Fruit fly (Drosophila melanogaster) whole organism, embryonic: ENCODE data around the gene CG4709.

Experiments used
- B-H2 ChIP-seq: fragments of 200-800 bp; sonication (Bioruptor generic); optimal IDR thresholded peaks from 2 replicates; lab custom pipeline; 2018; ENCODE audit warnings: missing biosample characterization, mild to moderate bottlenecking, missing genetic modification characterization
- CG1024 ChIP-seq: fragments of 200-800 bp; sonication (Bioruptor generic); IDR thresholded peaks from 2 replicates; pipeline ENCODE4 v1.3.6; 2022; ENCODE audit warnings: missing biosample characterization, missing genetic modification characterization
- CG10979 ChIP-seq: fragments of 200-800 bp; sonication (Bioruptor generic); optimal IDR thresholded peaks from 2 replicates; lab custom pipeline; 2018; ENCODE audit warnings: missing biosample characterization, mild to moderate bottlenecking, missing genetic modification characterization, moderate library complexity
- CG11695 ChIP-seq: fragments of 200-800 bp; sonication (Bioruptor generic); IDR thresholded peaks from 3 replicates; pipeline ENCODE4 v1.3.6; 2022; ENCODE audit warnings: missing biosample characterization, missing genetic modification characterization
- CG1233 ChIP-seq: fragments of 200-800 bp; sonication (Bioruptor generic); optimal IDR thresholded peaks from 4 replicates; lab custom pipeline; 2018; ENCODE audit warnings: missing biosample characterization, mild to moderate bottlenecking, missing genetic modification characterization
- CG12744 ChIP-seq: fragments of 200-800 bp; sonication (Bioruptor generic); optimal IDR thresholded peaks from 2 replicates; lab custom pipeline; 2016; ENCODE audit warnings: missing biosample characterization, missing genetic modification characterization
- CG12769 ChIP-seq: fragments of 200-800 bp; sonication (Bioruptor generic); optimal IDR thresholded peaks from 2 replicates; lab custom pipeline; 2019; ENCODE audit warnings: missing biosample characterization, mild to moderate bottlenecking, missing genetic modification characterization, moderate library complexity
- CG13894 ChIP-seq: fragments of 200-800 bp; sonication (Bioruptor generic); optimal IDR thresholded peaks from 3 replicates; lab custom pipeline; 2018; ENCODE audit warnings: missing biosample characterization, mild to moderate bottlenecking, missing genetic modification characterization, moderate library complexity
- CG17361 ChIP-seq: fragments of 200-800 bp; sonication (Bioruptor generic); IDR thresholded peaks from 3 replicates; pipeline ENCODE4 v1.3.6; 2022; ENCODE audit warnings: missing biosample characterization, missing genetic modification characterization
- CG18262 ChIP-seq: fragments of 200-800 bp; optimal IDR thresholded peaks from 3 replicates; lab custom pipeline; 2019; ENCODE audit warnings: missing biosample characterization, mild to moderate bottlenecking, missing genetic modification characterization, moderate library complexity
- CG34376 ChIP-seq: fragments of 200-800 bp; sonication (Bioruptor generic); optimal IDR thresholded peaks from 2 replicates; lab custom pipeline; 2018; ENCODE audit warnings: missing biosample characterization, mild to moderate bottlenecking, missing genetic modification characterization
- CG4707 ChIP-seq: fragments of 200-800 bp; sonication (Bioruptor generic); optimal IDR thresholded peaks from 2 replicates; lab custom pipeline; 2018; ENCODE audit warnings: missing biosample characterization, mild to moderate bottlenecking, missing genetic modification characterization, moderate library complexity
- CG5953 ChIP-seq: fragments of 200-800 bp; sonication (Bioruptor generic); IDR thresholded peaks from 2 replicates; pipeline ENCODE4 v1.3.6; 2022; ENCODE audit warnings: missing biosample characterization, missing genetic modification characterization
- CG6689 ChIP-seq: fragments of 200-800 bp; sonication (Bioruptor generic); IDR thresholded peaks from 2 replicates; pipeline ENCODE4 v1.3.6; 2022; ENCODE audit warnings: missing biosample characterization, missing genetic modification characterization
- CG7556 ChIP-seq: fragments of 200-800 bp; sonication (Bioruptor generic); optimal IDR thresholded peaks from 2 replicates; lab custom pipeline; 2017; ENCODE audit warnings: missing biosample characterization, mild to moderate bottlenecking, missing genetic modification characterization
- CG8388 ChIP-seq: fragments of 200-800 bp; sonication (Bioruptor generic); optimal IDR thresholded peaks from 2 replicates; lab custom pipeline; 2019; ENCODE audit warnings: missing biosample characterization, mild to moderate bottlenecking, missing genetic modification characterization, moderate library complexity
- CG8478 ChIP-seq: fragments of >200 bp; optimal IDR thresholded peaks from 2 replicates; lab custom pipeline; 2018
- CG8765 ChIP-seq: fragments of 200-800 bp; sonication (Bioruptor generic); IDR thresholded peaks from 2 replicates; pipeline ENCODE4 v1.3.6; 2022; ENCODE audit warnings: missing biosample characterization, missing genetic modification characterization
- CTCF ChIP-seq: fragments of 200-800 bp; sonication (Bioruptor generic); optimal IDR thresholded peaks from 2 replicates; lab custom pipeline; 2017; ENCODE audit warnings: missing biosample characterization, mild to moderate bottlenecking, missing genetic modification characterization, moderate library complexity
- Doc2 ChIP-seq: fragments of 200-800 bp; sonication (Bioruptor generic); IDR thresholded peaks from 2 replicates; pipeline ENCODE4 v1.3.6; 2022; ENCODE audit warnings: missing biosample characterization, missing genetic modification characterization
- Dp ChIP-seq: fragments of 200-800 bp; sonication (Bioruptor generic); optimal IDR thresholded peaks from 2 replicates; lab custom pipeline; 2018; ENCODE audit warnings: missing biosample characterization, mild to moderate bottlenecking, missing genetic modification characterization, moderate library complexity
- Dref ChIP-seq: fragments of 200-800 bp; sonication (Bioruptor generic); IDR thresholded peaks from 2 replicates; pipeline ENCODE4 v1.3.6; 2022; ENCODE audit warnings: missing biosample characterization, missing genetic modification characterization
- Eip74EF ChIP-seq, 2 experiments: fragments of 200-800 bp in 1 of 2; fragments of >200 bp in 1 of 2; sonication (Bioruptor generic) in 1 of 2; optimal IDR thresholded peaks; 2 replicates each; lab custom pipeline; 2017 to 2019; ENCODE audit warnings: missing biosample characterization in 2 of 2, missing genetic modification characterization in 2 of 2, mild to moderate bottlenecking in 1 of 2, moderate library complexity in 1 of 2
- Gug ChIP-seq: fragments of 200-800 bp; sonication (Bioruptor generic); IDR thresholded peaks from 4 replicates; pipeline ENCODE4 v1.3.6; 2022; ENCODE audit warnings: missing biosample characterization, missing genetic modification characterization
- Hmx ChIP-seq: fragments of 200-800 bp; sonication (Bioruptor generic); optimal IDR thresholded peaks from 2 replicates; lab custom pipeline; 2016; ENCODE audit warnings: missing biosample characterization, missing genetic modification characterization
- Hr78 ChIP-seq, 2 experiments: fragments of 200-800 bp in 1 of 2; fragments of >200 bp in 1 of 2; sonication (Bioruptor generic) in 1 of 2; optimal IDR thresholded peaks; 2 replicates each; lab custom pipeline; 2017 to 2019; ENCODE audit warnings: missing biosample characterization in 2 of 2, missing genetic modification characterization in 2 of 2, mild to moderate bottlenecking in 1 of 2, moderate library complexity in 1 of 2
- Lim3 ChIP-seq: fragments of 200-800 bp; sonication (Bioruptor generic); IDR thresholded peaks from 2 replicates; pipeline ENCODE4 v1.3.6; 2022; ENCODE audit warnings: missing biosample characterization, missing genetic modification characterization
- Med ChIP-seq: fragments of 200-800 bp; sonication (Bioruptor generic); peaks from one replicate; lab custom pipeline; 2016; ENCODE audit warnings: missing biosample characterization, missing genetic modification characterization, mild to moderate bottlenecking, inconsistent platforms, moderate library complexity
- Neu2 ChIP-seq: fragments of 200-800 bp; sonication (Bioruptor generic); optimal IDR thresholded peaks from 3 replicates; lab custom pipeline; 2016; ENCODE audit warnings: missing biosample characterization, missing genetic modification characterization, borderline replicate concordance
- Sry-δ ChIP-seq: fragments of 200-800 bp; sonication (Bioruptor generic); optimal IDR thresholded peaks from 2 replicates; lab custom pipeline; 2016; ENCODE audit warnings: missing biosample characterization, missing genetic modification characterization
- amos ChIP-seq: fragments of 200-800 bp; sonication (Bioruptor generic); IDR thresholded peaks from 2 replicates; pipeline ENCODE4 v1.3.6; 2022; ENCODE audit warnings: missing biosample characterization, missing genetic modification characterization; ENCODE audit not compliant: partially characterized antibody
- ap ChIP-seq: fragments of 200-800 bp; sonication (Bioruptor generic); IDR thresholded peaks from 2 replicates; pipeline ENCODE4 v1.3.6; 2022; ENCODE audit warnings: missing biosample characterization, missing genetic modification characterization
- ara ChIP-seq: fragments of 200-800 bp; sonication (Bioruptor generic); IDR thresholded peaks from 2 replicates; pipeline ENCODE4 v1.3.6; 2022; ENCODE audit warnings: missing biosample characterization, missing genetic modification characterization
- bigmax ChIP-seq: fragments of 200-800 bp; sonication (Bioruptor generic); optimal IDR thresholded peaks from 2 replicates; lab custom pipeline; 2018; ENCODE audit warnings: missing biosample characterization, mild to moderate bottlenecking, missing genetic modification characterization
- croc ChIP-seq: fragments of 200-800 bp; sonication (Bioruptor generic); conservative IDR thresholded peaks from 3 replicates; pipeline ENCODE4 v1.3.6; 2022; ENCODE audit warnings: missing biosample characterization, missing genetic modification characterization
- crol ChIP-seq: fragments of 200-800 bp; sonication (Bioruptor generic); IDR thresholded peaks from 2 replicates; pipeline ENCODE4 v1.3.6; 2022; ENCODE audit warnings: missing biosample characterization, missing genetic modification characterization
- emc ChIP-seq: fragments of 200-800 bp; sonication (Bioruptor generic); optimal IDR thresholded peaks from 2 replicates; lab custom pipeline; 2016; ENCODE audit warnings: missing biosample characterization, missing genetic modification characterization
- fd64A ChIP-seq: fragments of 200-800 bp; sonication (Bioruptor generic); optimal IDR thresholded peaks from 3 replicates; lab custom pipeline; 2018; ENCODE audit warnings: missing biosample characterization, mild to moderate bottlenecking, missing genetic modification characterization
- fd96Cb ChIP-seq: fragments of 200-800 bp; sonication (Bioruptor generic); optimal IDR thresholded peaks from 2 replicates; lab custom pipeline; 2018; ENCODE audit warnings: missing biosample characterization, mild to moderate bottlenecking, missing genetic modification characterization, moderate library complexity
- grn ChIP-seq: fragments of 200-800 bp; sonication (Bioruptor generic); optimal IDR thresholded peaks from 3 replicates; lab custom pipeline; 2017; ENCODE audit warnings: missing biosample characterization, missing genetic modification characterization
- gsb ChIP-seq: fragments of 200-800 bp; sonication (Bioruptor generic); IDR thresholded peaks from 2 replicates; pipeline ENCODE4 v1.3.6; 2022; ENCODE audit warnings: missing biosample characterization, missing genetic modification characterization
- gsb-n ChIP-seq: fragments of 200-800 bp; sonication (Bioruptor generic); optimal IDR thresholded peaks from 3 replicates; lab custom pipeline; 2018; ENCODE audit warnings: missing biosample characterization, mild to moderate bottlenecking, missing genetic modification characterization
- kni ChIP-seq: fragments of 200-800 bp; sonication (Bioruptor generic); optimal IDR thresholded peaks from 3 replicates; lab custom pipeline; 2017; ENCODE audit warnings: mild to moderate bottlenecking, missing biosample characterization, missing genetic modification reagents, missing genetic modification characterization
- knrl ChIP-seq: fragments of 200-800 bp; sonication (Bioruptor generic); IDR thresholded peaks from 3 replicates; pipeline ENCODE4 v1.3.6; 2022; ENCODE audit warnings: missing biosample characterization, missing genetic modification characterization; ENCODE audit not compliant: partially characterized antibody
- lab ChIP-seq: fragments of 200-800 bp; sonication (Bioruptor generic); optimal IDR thresholded peaks from 3 replicates; lab custom pipeline; 2017; ENCODE audit warnings: missing biosample characterization, missing genetic modification characterization, mild to moderate bottlenecking, moderate library complexity, missing genetic modification reagents
- p53 ChIP-seq: fragments of 200-800 bp; sonication (Bioruptor generic); optimal IDR thresholded peaks from 2 replicates; lab custom pipeline; 2016; ENCODE audit warnings: missing biosample characterization, missing genetic modification characterization
- pb ChIP-seq: fragments of 200-800 bp; sonication (Bioruptor generic); optimal IDR thresholded peaks from 3 replicates; lab custom pipeline; 2016; ENCODE audit warnings: missing biosample characterization, missing genetic modification characterization
- pros ChIP-seq: fragments of 200-800 bp; sonication (Bioruptor generic); optimal IDR thresholded peaks from 3 replicates; lab custom pipeline; 2019; ENCODE audit warnings: missing biosample characterization, mild to moderate bottlenecking, missing genetic modification characterization, moderate library complexity
- ranshi ChIP-seq: fragments of 200-800 bp; sonication (Bioruptor generic); IDR thresholded peaks from 2 replicates; pipeline ENCODE4 v1.3.6; 2022; ENCODE audit warnings: missing biosample characterization, missing genetic modification characterization
- sd ChIP-seq: fragments of 200-800 bp; sonication (Bioruptor generic); optimal IDR thresholded peaks from 3 replicates; lab custom pipeline; 2018; ENCODE audit warnings: missing biosample characterization, mild to moderate bottlenecking, missing genetic modification characterization, moderate library complexity
- shn ChIP-seq: fragments of 200-800 bp; sonication (Bioruptor generic); optimal IDR thresholded peaks from 3 replicates; lab custom pipeline; 2016; ENCODE audit warnings: missing biosample characterization, missing genetic modification characterization
- sima ChIP-seq: fragments of 200-800 bp; sonication (Bioruptor generic); optimal IDR thresholded peaks from 2 replicates; lab custom pipeline; 2016; ENCODE audit warnings: missing biosample characterization, missing genetic modification characterization
- z ChIP-seq: fragments of 200-800 bp; sonication (Bioruptor generic); IDR thresholded peaks from 3 replicates; pipeline ENCODE4 v1.3.6; 2022; ENCODE audit warnings: missing biosample characterization, missing genetic modification characterization

The CG4709 gene

DNA sequence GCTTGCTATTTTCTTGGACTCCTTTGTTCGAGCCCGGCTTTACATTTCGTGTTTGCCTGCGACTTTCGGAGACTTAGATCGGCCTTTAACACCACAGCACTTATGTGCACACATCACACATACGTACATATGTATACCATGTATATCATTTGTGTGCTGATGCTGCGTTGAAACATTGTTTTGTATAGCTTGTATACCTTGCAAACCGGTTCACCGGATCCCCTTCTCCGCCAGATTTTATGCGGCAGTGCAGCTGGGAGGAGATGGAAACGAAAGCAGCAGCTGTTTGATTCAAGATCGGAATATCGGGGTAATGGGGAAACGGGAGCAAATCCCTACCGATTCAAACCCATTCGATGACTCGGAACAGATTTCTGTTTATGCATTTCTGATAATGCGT lies 8.1 kb upstream of the CG4709 start (continued):
- TF ChIP-seq knrl (GFP tag; lab: Robert Waterston, UW) (no peak), Hr78 (GFP tag; optimal IDR thresholded peaks at IDR 0.05; lab: Kevin White, UChicago) (peak in 1 of 2 experiments; percentile 35), ara (GFP tag; lab: Robert Waterston, UW) (no peak), CG17361 (no peak), bigmax (GFP tag; lab: Kevin White, UChicago) (no peak), CG1024 (GFP tag; lab: Robert Waterston, UW) (no peak), CG34376 (GFP tag; lab: Kevin White, UChicago) (no peak), gsb-n (tag; lab: Kevin White, UChicago) (no peak), ranshi (peak; percentile 24; the same call in 1 of the 2 replicates), CG12744 (GFP tag; lab: Kevin White, UChicago) (no peak), Dp (GFP tag; lab: Kevin White, UChicago) (no peak), Lim3 (GFP tag; lab: Robert Waterston, UW) (no peak), emc (GFP tag; lab: Kevin White, UChicago) (no peak), gsb (GFP tag; lab: Robert Waterston, UW) (no peak), Neu2 (GFP tag; lab: Kevin White, UChicago) (no peak), croc (GFP tag; lab: Robert Waterston, UW) (no peak), CG7556 (GFP tag; lab: Kevin White, UChicago) (no peak), CG8478 (lab: Kevin White, UChicago) (no peak), Med (GFP tag; lab: Kevin White, UChicago) (peak; percentile 74), Doc2 (GFP tag; lab: Robert Waterston, UW) (no peak), CG4707 (no peak), kni (GFP tag; lab: Kevin White, UChicago) (peak; percentile 79), CG1233 (GFP tag; lab: Kevin White, UChicago) (no peak), amos (GFP tag; lab: Robert Waterston, UW) (no peak), CG10979 (no peak), Sry-δ (GFP tag; lab: Kevin White, UChicago) (no peak), CG8388 (GFP tag; lab: Kevin White, UChicago) (no peak), Hmx (no peak), sima (GFP tag; lab: Kevin White, UChicago) (no peak), CG8765 (GFP tag; lab: Robert Waterston, UW) (no peak), crol (GFP tag; lab: Robert Waterston, UW) (peak; percentile 45; the same call in 1 of the 2 replicates), Eip74EF (GFP tag; optimal IDR thresholded peaks at IDR 0.05; lab: Kevin White, UChicago) (no peak), lab (GFP tag; lab: Kevin White, UChicago) (no peak), pb (GFP tag; lab: Kevin White, UChicago) (no peak), fd96Cb (tag; lab: Kevin White, UChicago) (no peak), p53 (no peak), ap (GFP tag; lab: Robert Waterston, UW) (no peak)

DNA sequence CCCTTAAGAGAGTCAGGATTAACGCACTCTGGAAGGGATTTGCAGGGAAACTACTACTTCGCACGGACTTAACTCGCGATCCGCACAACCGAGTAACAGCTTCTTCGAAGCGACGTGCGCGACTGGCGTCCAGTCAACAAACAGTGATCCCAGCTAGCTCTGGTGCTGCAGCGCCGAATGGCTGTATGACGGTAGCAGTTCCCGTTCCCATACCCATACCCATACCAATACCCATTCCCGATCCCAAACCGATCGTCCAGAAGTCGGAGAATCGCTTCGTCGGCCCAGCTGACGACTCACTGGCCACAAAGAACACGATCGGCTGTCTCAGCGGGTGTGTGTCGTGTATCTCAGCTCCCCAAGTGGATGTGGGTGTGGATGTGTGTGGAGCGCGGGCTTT lies 6.9 kb upstream of the CG4709 start, which contains the start of gene CG5853:
CG5853 (minus strand) TSS at position 384 of the 400 bp plus-strand sequence.
- TF ChIP-seq B-H2, result peak; percentile 63
- TF ChIP-seq CTCF (GFP tag; lab: Kevin White, UChicago), result no peak
- TF ChIP-seq CG13894 (tag; lab: Kevin White, UChicago), result peak; percentile 83
- 0 out of 3 replicates have a peak, but pooled peaks have one; percentile 28 for TF ChIP-seq z
- no peak for TF ChIP-seq CG6689 (GFP tag; lab: Robert Waterston, UW)
- no peak for TF ChIP-seq shn
- no peak for TF ChIP-seq CG18262 (tag; lab: Kevin White, UChicago)
- TF ChIP-seq pros (GFP tag; lab: Kevin White, UChicago), result no peak
- TF ChIP-seq Gug (GFP tag; lab: Robert Waterston, UW), result no peak
- TF ChIP-seq grn, result peak; percentile 10
- peak; percentile 34; the same call in 1 of the 2 replicates for TF ChIP-seq Dref (GFP tag; lab: Robert Waterston, UW)
- TF ChIP-seq CG12769 (tag; lab: Kevin White, UChicago), result peak; percentile 99
- 0 out of 3 replicates have a peak, but pooled peaks have one; percentile 30 for TF ChIP-seq CG11695 (GFP tag; lab: Robert Waterston, UW)
- TF ChIP-seq CG5953 (GFP tag; lab: Robert Waterston, UW), result peak; percentile 37; the same call in 1 of the 2 replicates
- peak; percentile 11 for TF ChIP-seq sd (tag; lab: Kevin White, UChicago)
- TF ChIP-seq fd64A (GFP tag; lab: Kevin White, UChicago), result no peak
